Fruit fly (Drosophila melanogaster) whole organism, embryonic: ENCODE data around the gene Enoph.
A peak's percentile ranks its signal among the peaks of the same experiment; 100 is the strongest.

ENCODE experiments used
- Antp ChIP-seq: fragments of 200-800 bp; sonication (Bioruptor generic); optimal IDR thresholded peaks from 3 replicates; lab custom pipeline; 2016; ENCODE audit warnings: missing biosample characterization, missing genetic modification characterization
- CG10274 ChIP-seq: fragments of 200-800 bp; sonication (Bioruptor generic); optimal IDR thresholded peaks from 3 replicates; lab custom pipeline; 2017; ENCODE audit warnings: missing biosample characterization, mild to moderate bottlenecking, missing genetic modification characterization
- CG10321 ChIP-seq: fragments of 200-800 bp; sonication (Bioruptor generic); IDR thresholded peaks from 2 replicates; pipeline ENCODE4 v1.3.6; 2022; ENCODE audit warnings: missing biosample characterization, missing genetic modification characterization
- CG10543 ChIP-seq: fragments of 200-800 bp; sonication (Bioruptor generic); optimal IDR thresholded peaks from 3 replicates; lab custom pipeline; 2017; ENCODE audit warnings: missing biosample characterization, mild to moderate bottlenecking, missing genetic modification characterization, moderate library complexity
- CG1233 ChIP-seq: fragments of 200-800 bp; sonication (Bioruptor generic); optimal IDR thresholded peaks from 4 replicates; lab custom pipeline; 2018; ENCODE audit warnings: missing biosample characterization, mild to moderate bottlenecking, missing genetic modification characterization
- CG13624 ChIP-seq: fragments of 200-800 bp; sonication (Bioruptor generic); optimal IDR thresholded peaks from 2 replicates; lab custom pipeline; 2016; ENCODE audit warnings: missing biosample characterization, missing genetic modification characterization
- CG15073 ChIP-seq: fragments of 200-800 bp; sonication (Bioruptor generic); optimal IDR thresholded peaks from 2 replicates; lab custom pipeline; 2016; ENCODE audit warnings: missing biosample characterization, missing genetic modification characterization
- CG15514 ChIP-seq: fragments of 200-800 bp; sonication (Bioruptor generic); optimal IDR thresholded peaks from 3 replicates; lab custom pipeline; 2017; ENCODE audit warnings: missing biosample characterization, missing genetic modification characterization, mild to moderate bottlenecking, moderate library complexity, missing genetic modification reagents
- CG16779 ChIP-seq: fragments of 200-800 bp; sonication (Bioruptor generic); IDR thresholded peaks from 2 replicates; pipeline ENCODE4 v1.3.6; 2022; ENCODE audit warnings: missing biosample characterization, missing genetic modification characterization
- CG18619 ChIP-seq: fragments of 200-800 bp; sonication (Bioruptor generic); optimal IDR thresholded peaks from 3 replicates; lab custom pipeline; 2017; ENCODE audit warnings: missing biosample characterization, mild to moderate bottlenecking, missing genetic modification characterization
- CG2116 ChIP-seq: fragments of 200-800 bp; sonication (Bioruptor generic); optimal IDR thresholded peaks from 3 replicates; lab custom pipeline; 2018; ENCODE audit warnings: missing biosample characterization, mild to moderate bottlenecking, missing genetic modification characterization
- CG2120 ChIP-seq: fragments of 200-800 bp; sonication (Bioruptor generic); optimal IDR thresholded peaks from 3 replicates; lab custom pipeline; 2016; ENCODE audit warnings: missing biosample characterization, missing genetic modification characterization
- CG3163 ChIP-seq: fragments of 200-800 bp; sonication (Bioruptor generic); optimal IDR thresholded peaks from 3 replicates; lab custom pipeline; 2016; ENCODE audit warnings: missing biosample characterization, missing genetic modification characterization
- CG34422 ChIP-seq: fragments of 200-800 bp; sonication (Bioruptor generic); IDR thresholded peaks from 3 replicates; pipeline ENCODE4 v1.3.6; 2022; ENCODE audit warnings: missing biosample characterization, missing genetic modification characterization
- CG3847 ChIP-seq: fragments of 200-800 bp; sonication (Bioruptor generic); IDR thresholded peaks from 2 replicates; pipeline ENCODE4 v1.3.6; 2022; ENCODE audit warnings: missing biosample characterization, missing genetic modification characterization
- CG6175 ChIP-seq: fragments of 200-800 bp; sonication (Bioruptor generic); IDR thresholded peaks from 3 replicates; pipeline ENCODE4 v1.3.6; 2022; ENCODE audit warnings: missing biosample characterization, missing genetic modification characterization
- CG7357 ChIP-seq: fragments of 200-800 bp; sonication (Bioruptor generic); IDR thresholded peaks from 3 replicates; pipeline ENCODE4 v1.3.6; 2022; ENCODE audit warnings: missing biosample characterization, missing genetic modification characterization
- CG8359 ChIP-seq: fragments of 200-800 bp; sonication (Bioruptor generic); optimal IDR thresholded peaks from 2 replicates; lab custom pipeline; 2017; ENCODE audit warnings: missing biosample characterization, mild to moderate bottlenecking, missing genetic modification characterization, borderline replicate concordance
- CG8944 ChIP-seq: fragments of 200-800 bp; sonication (Bioruptor generic); optimal IDR thresholded peaks from 3 replicates; lab custom pipeline; 2016; ENCODE audit warnings: missing biosample characterization, missing genetic modification characterization
- CG9876 ChIP-seq: fragments of 200-800 bp; sonication (Bioruptor generic); optimal IDR thresholded peaks from 2 replicates; lab custom pipeline; 2016; ENCODE audit warnings: missing biosample characterization, missing genetic modification characterization
- CoRest ChIP-seq: fragments of 200-800 bp; sonication (Bioruptor generic); optimal IDR thresholded peaks from 3 replicates; lab custom pipeline; 2018; ENCODE audit warnings: missing biosample characterization, mild to moderate bottlenecking, missing genetic modification characterization, moderate library complexity
- Dip2 ChIP-seq: fragments of 200-800 bp; sonication (Bioruptor generic); IDR thresholded peaks from 2 replicates; pipeline ENCODE4 v1.3.6; 2022; ENCODE audit warnings: missing biosample characterization, missing genetic modification characterization
- Elba2 ChIP-seq: fragments of 200-800 bp; sonication (Bioruptor generic); optimal IDR thresholded peaks from 3 replicates; lab custom pipeline; 2016; ENCODE audit warnings: missing biosample characterization, missing genetic modification characterization
- Ets65A ChIP-seq: fragments of 200-800 bp; sonication (Bioruptor generic); peaks from one replicate; lab custom pipeline; 2016; ENCODE audit warnings: missing biosample characterization, missing genetic modification characterization
- Gsc ChIP-seq: fragments of 200-800 bp; sonication (Bioruptor generic); IDR thresholded peaks from 2 replicates; pipeline ENCODE4 v1.3.6; 2022; ENCODE audit warnings: missing biosample characterization, missing genetic modification characterization
- H15 ChIP-seq: fragments of 200-800 bp; sonication (Bioruptor generic); IDR thresholded peaks from 3 replicates; pipeline ENCODE4 v1.3.6; 2022; ENCODE audit warnings: missing biosample characterization, missing genetic modification characterization
- NC2β ChIP-seq: fragments of 200-800 bp; sonication (Bioruptor generic); optimal IDR thresholded peaks from 2 replicates; lab custom pipeline; 2016; ENCODE audit warnings: missing biosample characterization, missing genetic modification characterization
- Nf-YB ChIP-seq: fragments of 200-800 bp; sonication (Bioruptor generic); optimal IDR thresholded peaks from 3 replicates; lab custom pipeline; 2019; ENCODE audit warnings: missing biosample characterization, mild to moderate bottlenecking, missing genetic modification characterization, moderate library complexity
- Sox100B ChIP-seq: fragments of 200-800 bp; sonication (Bioruptor generic); optimal IDR thresholded peaks from 3 replicates; lab custom pipeline; 2018; ENCODE audit warnings: missing biosample characterization, mild to moderate bottlenecking, missing genetic modification characterization
- Ssrp ChIP-seq: fragments of 200-800 bp; sonication (Bioruptor generic); optimal IDR thresholded peaks from 2 replicates; lab custom pipeline; 2018; ENCODE audit warnings: missing biosample characterization, mild to moderate bottlenecking, missing genetic modification characterization, moderate library complexity
- ab ChIP-seq: fragments of 200-800 bp; sonication (Bioruptor generic); optimal IDR thresholded peaks from 2 replicates; lab custom pipeline; 2016; ENCODE audit warnings: missing biosample characterization, missing genetic modification characterization
- ap ChIP-seq: fragments of 200-800 bp; sonication (Bioruptor generic); IDR thresholded peaks from 2 replicates; pipeline ENCODE4 v1.3.6; 2022; ENCODE audit warnings: missing biosample characterization, missing genetic modification characterization
- bigmax ChIP-seq: fragments of 200-800 bp; sonication (Bioruptor generic); optimal IDR thresholded peaks from 2 replicates; lab custom pipeline; 2018; ENCODE audit warnings: missing biosample characterization, mild to moderate bottlenecking, missing genetic modification characterization
- croc ChIP-seq: fragments of 200-800 bp; sonication (Bioruptor generic); conservative IDR thresholded peaks from 3 replicates; pipeline ENCODE4 v1.3.6; 2022; ENCODE audit warnings: missing biosample characterization, missing genetic modification characterization
- crol ChIP-seq: fragments of 200-800 bp; sonication (Bioruptor generic); IDR thresholded peaks from 2 replicates; pipeline ENCODE4 v1.3.6; 2022; ENCODE audit warnings: missing biosample characterization, missing genetic modification characterization
- dmrt99B ChIP-seq: fragments of 200-800 bp; sonication (Bioruptor generic); optimal IDR thresholded peaks from 2 replicates; lab custom pipeline; 2018; ENCODE audit warnings: missing biosample characterization, mild to moderate bottlenecking, missing genetic modification characterization, moderate library complexity
- fd64A ChIP-seq: fragments of 200-800 bp; sonication (Bioruptor generic); optimal IDR thresholded peaks from 3 replicates; lab custom pipeline; 2018; ENCODE audit warnings: missing biosample characterization, mild to moderate bottlenecking, missing genetic modification characterization
- h ChIP-seq: fragments of >200 bp; optimal IDR thresholded peaks from 2 replicates; lab custom pipeline; 2017
- lab ChIP-seq: fragments of 200-800 bp; sonication (Bioruptor generic); optimal IDR thresholded peaks from 3 replicates; lab custom pipeline; 2017; ENCODE audit warnings: missing biosample characterization, missing genetic modification characterization, mild to moderate bottlenecking, moderate library complexity, missing genetic modification reagents
- lbe ChIP-seq: fragments of 200-800 bp; sonication (Bioruptor generic); optimal IDR thresholded peaks from 2 replicates; lab custom pipeline; 2016; ENCODE audit warnings: missing biosample characterization, mild to moderate bottlenecking, missing genetic modification characterization
- maf-S ChIP-seq: fragments of 200-800 bp; sonication (Bioruptor generic); optimal IDR thresholded peaks from 2 replicates; lab custom pipeline; 2016; ENCODE audit warnings: missing biosample characterization, missing genetic modification characterization
- mld ChIP-seq: fragments of 200-800 bp; sonication (Bioruptor generic); IDR thresholded peaks from 3 replicates; pipeline ENCODE4 v1.3.6; 2022; ENCODE audit warnings: missing biosample characterization, missing genetic modification characterization; ENCODE audit not compliant: partially characterized antibody
- nom ChIP-seq: fragments of 200-800 bp; sonication (Bioruptor generic); optimal IDR thresholded peaks from 2 replicates; lab custom pipeline; 2017; ENCODE audit warnings: missing biosample characterization, missing genetic modification characterization, mild to moderate bottlenecking, moderate library complexity, missing genetic modification reagents
- otp ChIP-seq: fragments of 200-800 bp; sonication (Bioruptor generic); IDR thresholded peaks from 3 replicates; pipeline ENCODE4, ENCODE4 v1.3.6; 2022; ENCODE audit warnings: missing biosample characterization, missing genetic modification characterization
- pita ChIP-seq: fragments of 200-800 bp; sonication (Bioruptor generic); optimal IDR thresholded peaks from 2 replicates; lab custom pipeline; 2017; ENCODE audit warnings: missing biosample characterization, mild to moderate bottlenecking, missing genetic modification characterization
- pzg ChIP-seq: fragments of 200-800 bp; sonication (Bioruptor generic); optimal IDR thresholded peaks from 3 replicates; lab custom pipeline; 2018; ENCODE audit warnings: missing biosample characterization, mild to moderate bottlenecking, missing genetic modification characterization, moderate library complexity
- sc ChIP-seq, 3 experiments: fragments of >200 bp in 2 of 3; fragments of 200-800 bp in 1 of 3; sonication (Bioruptor generic) in 1 of 3; optimal IDR thresholded peaks; 2 replicates in 2 of 3; 3 replicates in 1 of 3; lab custom pipeline; 2017; ENCODE audit warnings: mild to moderate bottlenecking in 1 of 3, missing biosample characterization in 1 of 3, missing genetic modification characterization in 1 of 3, missing genetic modification reagents in 1 of 3
- schlank ChIP-seq: fragments of 200-800 bp; sonication (Bioruptor generic); optimal IDR thresholded peaks from 2 replicates; lab custom pipeline; 2018; ENCODE audit warnings: missing biosample characterization, mild to moderate bottlenecking, missing genetic modification characterization
- sr ChIP-seq: fragments of 200-800 bp; sonication (Bioruptor generic); IDR thresholded peaks from 3 replicates; pipeline ENCODE4 v1.3.6; 2022; ENCODE audit warnings: missing biosample characterization, missing genetic modification characterization
- ssp ChIP-seq: fragments of 200-800 bp; sonication (Bioruptor generic); IDR thresholded peaks from 2 replicates; pipeline ENCODE4 v1.3.6; 2022; ENCODE audit warnings: missing biosample characterization, missing genetic modification characterization
- unc-4 ChIP-seq: fragments of 200-800 bp; sonication (Bioruptor generic); IDR thresholded peaks from 2 replicates; pipeline ENCODE4 v1.3.6; 2022; ENCODE audit warnings: missing biosample characterization, missing genetic modification characterization; ENCODE audit not compliant: partially characterized antibody

Enoph gene

dm6 chr3R:5300620-5301019, 44.1 kb upstream of the Enoph start (continued):
- TF ChIP-seq h (lab: Kevin White, UChicago) (no peak), mld (GFP tag; lab: Robert Waterston, UW) (no peak), fd64A (GFP tag; lab: Kevin White, UChicago) (peak; percentile 8), Elba2 (no peak), schlank (tag; lab: Kevin White, UChicago) (no peak), CG6175 (GFP tag; lab: Robert Waterston, UW) (no peak), CoRest (tag; lab: Kevin White, UChicago) (no peak), CG13624 (GFP tag; lab: Kevin White, UChicago) (peak; percentile 14), NC2β (GFP tag; lab: Kevin White, UChicago) (peak; percentile 17), CG10543 (GFP tag; lab: Kevin White, UChicago) (peak; percentile 29), pzg (GFP tag; lab: Kevin White, UChicago) (no peak), CG9876 (GFP tag; lab: Kevin White, UChicago) (no peak), CG15514 (GFP tag; lab: Kevin White, UChicago) (peak; percentile 28), sr (GFP tag; lab: Robert Waterston, UW) (0 out of 3 replicates have a peak, but pooled peaks have one; percentile 16), Gsc (GFP tag; lab: Robert Waterston, UW) (no peak), lbe (GFP tag; lab: Kevin White, UChicago) (no peak), Antp (GFP tag; lab: Kevin White, UChicago) (peak; percentile 6), unc-4 (GFP tag; lab: Robert Waterston, UW) (no peak), otp (0 out of 3 replicates have a peak, but pooled peaks have one; percentile 26), CG10274 (no peak), Ssrp (no peak), dmrt99B (peak; percentile 32), CG2116 (no peak), ab (GFP tag; lab: Kevin White, UChicago) (no peak), CG2120 (GFP tag; lab: Kevin White, UChicago) (no peak), Dip2 (GFP tag; lab: Robert Waterston, UW) (no peak), croc (GFP tag; lab: Robert Waterston, UW) (0 out of 3 replicates have a peak, but pooled peaks have one; percentile 13), CG1233 (GFP tag; lab: Kevin White, UChicago) (no peak), Nf-YB (GFP tag; lab: Kevin White, UChicago) (no peak), pita (no peak), bigmax (GFP tag; lab: Kevin White, UChicago) (no peak), H15 (0 out of 3 replicates have a peak, but pooled peaks have one; percentile 22), CG16779 (GFP tag; lab: Robert Waterston, UW) (no peak), CG10321 (GFP tag; lab: Robert Waterston, UW) (0 out of 2 replicates have a peak, but pooled peaks have one; percentile 17), ssp (GFP tag; lab: Robert Waterston, UW) (no peak), CG3163 (GFP tag; lab: Kevin White, UChicago) (no peak), Ets65A (GFP tag; lab: Kevin White, UChicago) (peak; percentile 43), ap (GFP tag; lab: Robert Waterston, UW) (no peak), maf-S (GFP tag; lab: Kevin White, UChicago) (no peak), CG18619 (no peak), lab (GFP tag; lab: Kevin White, UChicago) (peak; percentile 74), Sox100B (GFP tag; lab: Kevin White, UChicago) (no peak), CG8944 (GFP tag; lab: Kevin White, UChicago) (peak; percentile 12), CG7357 (GFP tag; lab: Robert Waterston, UW) (no peak), CG15073 (GFP tag; lab: Kevin White, UChicago) (no peak), sc (optimal IDR thresholded peaks at IDR 0.05; lab: Kevin White, UChicago) (no peak), sc (GFP tag; optimal IDR thresholded peaks at IDR 0.05; lab: Kevin White, UChicago) (no peak), CG3847 (GFP tag; lab: Robert Waterston, UW) (no peak), crol (GFP tag; lab: Robert Waterston, UW) (0 out of 2 replicates have a peak, but pooled peaks have one; percentile 12), CG34422 (0 out of 3 replicates have a peak, but pooled peaks have one; percentile 31), nom (GFP tag; lab: Kevin White, UChicago) (peak; percentile 10), CG8359 (GFP tag; lab: Kevin White, UChicago) (no peak)
